Worm (Caenorhabditis elegans) whole organism, mixed stage, embryonic: ENCODE data around the gene B0361.4.

Source experiments
- ceh-43 ChIP-seq: fragments of 200-800 bp; sonication (Bioruptor generic); optimal IDR thresholded peaks from 2 replicates; lab custom pipeline; 2018; ENCODE audit warnings: mild to moderate bottlenecking, missing genetic modification characterization, moderate library complexity, missing compliant biosample characterization
- nhr-12 ChIP-seq: fragments of 150-350 bp; optimal IDR thresholded peaks from 2 replicates; lab custom pipeline; 2014; ENCODE audit warnings: missing biosample characterization, missing genetic modification characterization
- nhr-237 ChIP-seq: fragments of 150-350 bp; optimal IDR thresholded peaks from 2 replicates; lab custom pipeline; 2014; ENCODE audit warnings: missing biosample characterization, missing genetic modification characterization
- nhr-28 ChIP-seq: fragments of 150-350 bp; optimal IDR thresholded peaks from 2 replicates; lab custom pipeline; 2014; ENCODE audit warnings: missing biosample characterization, missing genetic modification characterization
- snpc-4 ChIP-seq: fragments of 150-350 bp; optimal IDR thresholded peaks from 2 replicates; lab custom pipeline; 2014; ENCODE audit warnings: missing biosample characterization, missing genetic modification characterization
- unc-62 ChIP-seq: fragments of 150-350 bp; optimal IDR thresholded peaks from 2 replicates; lab custom pipeline; 2014; ENCODE audit warnings: missing biosample characterization, missing genetic modification reagents, missing genetic modification characterization
- ztf-11 ChIP-seq: fragments of 150-350 bp; optimal IDR thresholded peaks from 2 replicates; lab custom pipeline; 2014; ENCODE audit warnings: missing biosample characterization, missing genetic modification characterization

DNA sequence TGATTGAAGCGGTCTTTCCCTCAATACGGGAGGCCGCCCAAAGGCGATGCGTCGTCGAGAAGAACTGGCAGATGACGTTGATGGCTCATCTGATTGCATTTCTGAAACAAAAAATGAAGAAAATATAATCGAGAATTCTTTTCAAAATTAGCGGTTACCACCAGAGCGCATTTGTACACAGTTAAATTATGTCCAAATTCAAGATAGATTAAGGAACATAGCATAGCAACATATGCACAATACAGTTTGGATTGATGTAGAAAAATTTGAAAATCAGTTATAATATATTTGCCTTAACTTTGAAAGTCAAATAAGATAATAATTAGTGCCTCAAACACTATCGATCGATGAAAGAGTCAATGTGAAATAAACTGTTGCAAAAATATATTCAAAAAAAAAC is 29.1 kb upstream of the B0361.4 start, which contains the start of gene R151.8:
- no peak for TF ChIP-seq unc-62 (GFP tag; lab: Kevin White, UChicago)
- TF ChIP-seq nhr-12 (tag; lab: Kevin White, UChicago), result no peak
- no peak for TF ChIP-seq nhr-28 (tag; lab: Kevin White, UChicago)
- TF ChIP-seq nhr-237 (tag; lab: Kevin White, UChicago), result no peak
- TF ChIP-seq ceh-43 (GFP tag; lab: Kevin White, UChicago), result no peak
- TF ChIP-seq snpc-4 (tag; lab: Kevin White, UChicago), result no peak
- TF ChIP-seq ztf-11 (tag; lab: Kevin White, UChicago), result no peak
